Fruit fly (Drosophila melanogaster) whole organism, prepupa: ENCODE measurements around the gene ScsbetaG.

ENCODE experiments used
- Blimp-1 ChIP-seq: fragments of 200-800 bp; sonication (Bioruptor generic); optimal IDR thresholded peaks from 3 replicates; lab custom pipeline; 2017; ENCODE audit warnings: missing biosample characterization, missing genetic modification characterization, mild to moderate bottlenecking, moderate library complexity, missing genetic modification reagents
- CG10631 ChIP-seq: fragments of 200-800 bp; sonication (Bioruptor generic); optimal IDR thresholded peaks from 2 replicates; lab custom pipeline; 2016; ENCODE audit warnings: missing biosample characterization, missing genetic modification characterization
- CG11294 ChIP-seq: fragments of 200-800 bp; sonication (Bioruptor generic); IDR thresholded peaks from 2 replicates; pipeline ENCODE4 v1.3.6; 2022; ENCODE audit warnings: missing biosample characterization, missing genetic modification characterization
- CG11762 ChIP-seq: fragments of 200-800 bp; sonication (Bioruptor generic); optimal IDR thresholded peaks from 3 replicates; lab custom pipeline; 2016; ENCODE audit warnings: missing biosample characterization, missing genetic modification characterization; ENCODE audit not compliant: insufficient read depth
- CG11902 ChIP-seq: fragments of 200-800 bp; sonication (Bioruptor generic); optimal IDR thresholded peaks from 3 replicates; lab custom pipeline; 2016; ENCODE audit warnings: missing biosample characterization, missing genetic modification characterization
- CG15336 ChIP-seq: fragments of 200-800 bp; sonication (Bioruptor generic); IDR thresholded peaks from 2 replicates; pipeline ENCODE4 v1.3.6; 2022; ENCODE audit warnings: missing biosample characterization, missing genetic modification characterization
- CG1621 ChIP-seq: fragments of 200-800 bp; sonication (Bioruptor generic); optimal IDR thresholded peaks from 3 replicates; lab custom pipeline; 2018; ENCODE audit warnings: missing biosample characterization, mild to moderate bottlenecking, missing genetic modification characterization
- CG3032 ChIP-seq: fragments of 200-800 bp; optimal IDR thresholded peaks from 2 replicates; lab custom pipeline; 2019; ENCODE audit warnings: missing biosample characterization, mild to moderate bottlenecking, missing genetic modification characterization, moderate library complexity
- CG32006 ChIP-seq: fragments of 200-800 bp; sonication (Bioruptor generic); optimal IDR thresholded peaks from 3 replicates; lab custom pipeline; 2017; ENCODE audit warnings: missing biosample characterization, mild to moderate bottlenecking, missing genetic modification characterization
- CG34406 ChIP-seq: fragments of 200-800 bp; sonication (Bioruptor generic); optimal IDR thresholded peaks from 3 replicates; lab custom pipeline; 2016; ENCODE audit warnings: missing biosample characterization, missing genetic modification characterization
- CG3919 ChIP-seq: fragments of 200-800 bp; sonication (Bioruptor generic); optimal IDR thresholded peaks from 3 replicates; lab custom pipeline; 2016; ENCODE audit warnings: missing biosample characterization, missing genetic modification characterization
- CG4318 ChIP-seq: fragments of 200-800 bp; sonication (Bioruptor generic); optimal IDR thresholded peaks from 3 replicates; lab custom pipeline; 2017; ENCODE audit warnings: missing biosample characterization, mild to moderate bottlenecking, missing genetic modification characterization
- CG6792 ChIP-seq: fragments of 200-800 bp; sonication (Bioruptor generic); optimal IDR thresholded peaks from 3 replicates; lab custom pipeline; 2016; ENCODE audit warnings: missing biosample characterization, missing genetic modification characterization
- CG7368 ChIP-seq: fragments of 200-800 bp; sonication (Bioruptor generic); optimal IDR thresholded peaks from 3 replicates; lab custom pipeline; 2016; ENCODE audit warnings: missing biosample characterization, missing genetic modification characterization
- CG8119 ChIP-seq: fragments of 200-800 bp; sonication (Bioruptor generic); IDR thresholded peaks from 3 replicates; pipeline ENCODE4 v1.3.6; 2022; ENCODE audit warnings: missing biosample characterization, missing genetic modification characterization
- Eip75B ChIP-seq: fragments of 200-800 bp; sonication (Bioruptor generic); optimal IDR thresholded peaks from 3 replicates; lab custom pipeline; 2016; ENCODE audit warnings: missing biosample characterization, missing genetic modification characterization
- Eip78C ChIP-seq: fragments of 200-800 bp; sonication (Bioruptor generic); peaks from one replicate; lab custom pipeline; 2016; ENCODE audit warnings: missing biosample characterization, missing genetic modification characterization
- Gug ChIP-seq: fragments of 200-800 bp; sonication (Bioruptor generic); IDR thresholded peaks from 2 replicates; pipeline ENCODE4 v1.3.6; 2022; ENCODE audit warnings: missing biosample characterization, missing genetic modification characterization
- Hr38 ChIP-seq: sonication (Bioruptor generic); optimal IDR thresholded peaks from 2 replicates; lab custom pipeline; 2016; ENCODE audit warnings: missing biosample characterization, missing genetic modification characterization
- Hr39 ChIP-seq: fragments of 200-800 bp; sonication (Bioruptor generic); optimal IDR thresholded peaks from 2 replicates; lab custom pipeline; 2016; ENCODE audit warnings: missing biosample characterization, missing genetic modification characterization
- Hr4 ChIP-seq: fragments of 200-800 bp; sonication (Bioruptor generic); optimal IDR thresholded peaks from 3 replicates; lab custom pipeline; 2016; ENCODE audit warnings: missing biosample characterization, missing genetic modification characterization
- Lpt ChIP-seq: fragments of 200-800 bp; sonication (Bioruptor generic); optimal IDR thresholded peaks from 3 replicates; lab custom pipeline; 2016; ENCODE audit warnings: missing biosample characterization, missing genetic modification characterization
- OdsH ChIP-seq: fragments of 200-800 bp; sonication (Bioruptor generic); optimal IDR thresholded peaks from 3 replicates; lab custom pipeline; 2016; ENCODE audit warnings: missing biosample characterization, missing genetic modification characterization
- Smox ChIP-seq: fragments of 200-800 bp; sonication (Bioruptor generic); optimal IDR thresholded peaks from 3 replicates; lab custom pipeline; 2016; ENCODE audit warnings: missing biosample characterization, missing genetic modification characterization
- Sox102F ChIP-seq: fragments of 200-800 bp; sonication (Bioruptor generic); optimal IDR thresholded peaks from 2 replicates; lab custom pipeline; 2016; ENCODE audit warnings: missing biosample characterization, mild to moderate bottlenecking, missing genetic modification characterization
- Sox14 ChIP-seq: fragments of 200-800 bp; sonication (Bioruptor generic); optimal IDR thresholded peaks from 3 replicates; lab custom pipeline; 2016; ENCODE audit warnings: missing biosample characterization, missing genetic modification characterization
- Sox15 ChIP-seq: fragments of 200-800 bp; sonication (Bioruptor generic); optimal IDR thresholded peaks from 3 replicates; lab custom pipeline; 2016; ENCODE audit warnings: missing biosample characterization, missing genetic modification characterization
- achi ChIP-seq: fragments of 200-800 bp; sonication (Bioruptor generic); optimal IDR thresholded peaks from 3 replicates; lab custom pipeline; 2016; ENCODE audit warnings: missing biosample characterization, missing genetic modification characterization
- acj6 ChIP-seq: fragments of 200-800 bp; sonication (Bioruptor generic); optimal IDR thresholded peaks from 3 replicates; lab custom pipeline; 2016; ENCODE audit warnings: missing biosample characterization, missing genetic modification characterization
- cyc ChIP-seq: fragments of 200-800 bp; sonication (Bioruptor generic); optimal IDR thresholded peaks from 3 replicates; lab custom pipeline; 2016; ENCODE audit warnings: missing biosample characterization, missing genetic modification characterization
- dac ChIP-seq: fragments of 200-800 bp; sonication (Bioruptor generic); optimal IDR thresholded peaks from 2 replicates; lab custom pipeline; 2017; ENCODE audit warnings: missing biosample characterization, mild to moderate bottlenecking, missing genetic modification characterization
- dsx ChIP-seq: fragments of 200-800 bp; optimal IDR thresholded peaks from 3 replicates; lab custom pipeline; 2019; ENCODE audit warnings: missing biosample characterization, mild to moderate bottlenecking, missing genetic modification characterization, moderate library complexity; ENCODE audit not compliant: poor library complexity, severe bottlenecking
- eg ChIP-seq: fragments of 200-800 bp; sonication (Bioruptor generic); IDR thresholded peaks from 3 replicates; pipeline ENCODE4 v1.3.6; 2022; ENCODE audit warnings: missing biosample characterization, missing genetic modification characterization
- esn ChIP-seq: fragments of 200-800 bp; sonication (Bioruptor generic); optimal IDR thresholded peaks from 2 replicates; lab custom pipeline; 2016; ENCODE audit warnings: missing biosample characterization, mild to moderate bottlenecking, missing genetic modification characterization, moderate library complexity
- fd85E ChIP-seq: fragments of 200-800 bp; sonication (Bioruptor generic); optimal IDR thresholded peaks from 3 replicates; lab custom pipeline; 2016; ENCODE audit warnings: missing biosample characterization, missing genetic modification characterization
- net ChIP-seq: fragments of 200-800 bp; sonication (Bioruptor generic); optimal IDR thresholded peaks from 3 replicates; lab custom pipeline; 2016; ENCODE audit warnings: missing biosample characterization, missing genetic modification characterization
- ss ChIP-seq, 2 experiments: fragments of 200-800 bp; sonication (Bioruptor generic); optimal IDR thresholded peaks; 2 replicates in 1 of 2; 3 replicates in 1 of 2; lab custom pipeline; 2017 to 2018; ENCODE audit warnings: mild to moderate bottlenecking in 2 of 2, missing biosample characterization in 2 of 2, missing genetic modification characterization in 2 of 2, moderate library complexity in 1 of 2
- svp ChIP-seq: fragments of 200-800 bp; sonication (Bioruptor generic); peaks from one replicate; lab custom pipeline; 2016; ENCODE audit warnings: missing biosample characterization, missing genetic modification characterization
- topi ChIP-seq: fragments of 200-800 bp; sonication (Bioruptor generic); optimal IDR thresholded peaks from 3 replicates; lab custom pipeline; 2016; ENCODE audit warnings: missing biosample characterization, missing genetic modification characterization
- vri ChIP-seq: fragments of 200-800 bp; sonication (Bioruptor generic); optimal IDR thresholded peaks from 3 replicates; lab custom pipeline; 2016; ENCODE audit warnings: missing biosample characterization, mild to moderate bottlenecking, missing genetic modification characterization

The ScsbetaG gene

dm6 chr3L:5611732-5612250 is 48.3 kb upstream of the ScsbetaG start (continued):
- TF ChIP-seq Hr4 (GFP tag; lab: Kevin White, UChicago) = peak; percentile 96
- peak; percentile 91 for TF ChIP-seq Eip75B
- TF ChIP-seq svp = peak; percentile 99
- TF ChIP-seq CG10631 = peak; percentile 90
- peak; percentile 92 for TF ChIP-seq cyc (GFP tag; lab: Kevin White, UChicago)
- peak; percentile 79 for TF ChIP-seq Sox15 (GFP tag; lab: Kevin White, UChicago)
- TF ChIP-seq achi (GFP tag; lab: Kevin White, UChicago) = peak; percentile 94
- TF ChIP-seq CG11762 = peak; percentile 80
- TF ChIP-seq CG11902 (GFP tag; lab: Kevin White, UChicago) = peak; percentile 76
- peak; percentile 75 to 76 for TF ChIP-seq ss (GFP tag; optimal IDR thresholded peaks at IDR 0.05; lab: Kevin White, UChicago)
- peak; percentile 95 for TF ChIP-seq CG3919 (GFP tag; lab: Kevin White, UChicago)
- peak; percentile 72 for TF ChIP-seq fd85E
- TF ChIP-seq Smox = peak; percentile 95
- TF ChIP-seq topi (GFP tag; lab: Kevin White, UChicago) = peak; percentile 95
- no peak for TF ChIP-seq Hr38 (GFP tag; lab: Kevin White, UChicago)
- TF ChIP-seq CG34406 = peak; percentile 93
- peak; percentile 92 for TF ChIP-seq Sox14 (GFP tag; lab: Kevin White, UChicago)

- TF ChIP-seq Gug (no peak), CG4318 (GFP tag; lab: Kevin White, UChicago) (no peak), CG1621 (tag; lab: Kevin White, UChicago) (no peak), CG3032 (tag; lab: Kevin White, UChicago) (no peak), CG11902 (GFP tag; lab: Kevin White, UChicago) (no peak), Eip75B (peak; percentile 15), svp (no peak), Eip78C (GFP tag; lab: Kevin White, UChicago) (peak; percentile 38), esn (GFP tag; lab: Kevin White, UChicago) (no peak), dsx (GFP tag; lab: Kevin White, UChicago) (peak; percentile 61), Hr39 (GFP tag; lab: Kevin White, UChicago) (no peak), CG15336 (GFP tag; lab: Robert Waterston, UW) (peak; percentile 44; the same call in 1 of the 2 replicates), ss (GFP tag; optimal IDR thresholded peaks at IDR 0.05; lab: Kevin White, UChicago) (no peak), Smox (no peak), eg (GFP tag; lab: Robert Waterston, UW) (0 out of 3 replicates have a peak, but pooled peaks have one; percentile 47), Blimp-1 (GFP tag; lab: Kevin White, UChicago) (peak; percentile 62), net (GFP tag; lab: Kevin White, UChicago) (no peak), Sox102F (no peak), CG11294 (GFP tag; lab: Robert Waterston, UW) (no peak), CG10631 (no peak), vri (GFP tag; lab: Kevin White, UChicago) (no peak), fd85E (no peak), Lpt (GFP tag; lab: Kevin White, UChicago) (peak; percentile 13), acj6 (GFP tag; lab: Kevin White, UChicago) (no peak), CG8119 (GFP tag; lab: Robert Waterston, UW) (0 out of 3 replicates have a peak, but pooled peaks have one; percentile 34), CG6792 (GFP tag; lab: Kevin White, UChicago) (no peak)
These were observed 47.1 kb upstream of the ScsbetaG start for dm6 chr3L:5610582-5610981.

- peak; percentile 70 for TF ChIP-seq CG4318 (GFP tag; lab: Kevin White, UChicago)
- no peak for TF ChIP-seq CG34406
- no peak for TF ChIP-seq fd85E
- peak; percentile 2 for TF ChIP-seq topi (GFP tag; lab: Kevin White, UChicago)
- peak; percentile 81 for TF ChIP-seq CG15336 (GFP tag; lab: Robert Waterston, UW)
- 0 out of 2 replicates have a peak, but pooled peaks have one; percentile 14 for TF ChIP-seq Gug
- TF ChIP-seq Lpt (GFP tag; lab: Kevin White, UChicago) = peak; percentile 21
- no peak for TF ChIP-seq Sox14 (GFP tag; lab: Kevin White, UChicago)
- TF ChIP-seq dac (GFP tag; lab: Kevin White, UChicago) = peak; percentile 38
- peak; percentile 9 for TF ChIP-seq Blimp-1 (GFP tag; lab: Kevin White, UChicago)
- TF ChIP-seq CG7368 (GFP tag; lab: Kevin White, UChicago) = no peak
- TF ChIP-seq CG6792 (GFP tag; lab: Kevin White, UChicago) = no peak
- TF ChIP-seq Eip78C (GFP tag; lab: Kevin White, UChicago) = peak; percentile 52
- peak; percentile 32 for TF ChIP-seq OdsH (GFP tag; lab: Kevin White, UChicago)
- TF ChIP-seq CG32006 = peak; percentile 90
- peak; percentile 52 for TF ChIP-seq Hr4 (GFP tag; lab: Kevin White, UChicago)
- TF ChIP-seq, all 60 proteins: peak for 11
These were observed 46.0 kb upstream of the ScsbetaG start for dm6 chr3L:5609493-5609892.
